Worm (Caenorhabditis elegans) whole organism, mixed stage, embryonic: ENCODE data around the gene ZK377.15.

Experiments used
- elt-1 ChIP-seq: sonication (generic microtip); optimal IDR thresholded peaks from 2 replicates; lab custom pipeline; 2017; ENCODE audit warnings: missing genetic modification characterization, mild to moderate bottlenecking, missing compliant biosample characterization, antibody characterized with exemption, moderate library complexity, borderline replicate concordance; ENCODE audit not compliant: insufficient read depth
- lsy-2 ChIP-seq: fragments of 150-350 bp; optimal IDR thresholded peaks from 2 replicates; lab custom pipeline; 2014; ENCODE audit warnings: missing biosample characterization, missing genetic modification characterization
- snpc-4 ChIP-seq: fragments of 150-350 bp; optimal IDR thresholded peaks from 2 replicates; lab custom pipeline; 2014; ENCODE audit warnings: missing biosample characterization, missing genetic modification characterization
- unc-62 ChIP-seq: fragments of 150-350 bp; optimal IDR thresholded peaks from 2 replicates; lab custom pipeline; 2014; ENCODE audit warnings: missing biosample characterization, missing genetic modification reagents, missing genetic modification characterization

DNA sequence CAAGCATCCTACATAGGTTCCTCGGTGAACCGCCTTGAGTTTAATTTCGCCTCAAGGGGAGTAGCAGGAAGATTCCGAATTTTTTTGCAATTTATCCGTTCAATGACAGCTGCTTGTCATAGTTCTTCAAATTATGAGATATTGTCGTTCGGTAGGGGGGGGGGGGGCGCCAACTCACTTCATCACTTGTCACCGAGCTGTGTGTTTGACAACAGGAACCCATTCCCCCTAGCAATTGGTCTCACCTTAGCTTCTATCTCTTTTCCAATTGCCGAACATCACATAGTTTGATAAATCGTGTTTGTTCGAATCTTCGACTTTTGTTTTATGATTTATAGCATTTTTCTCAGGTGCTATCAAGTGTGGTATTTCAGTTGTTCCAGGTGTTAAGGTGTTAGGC is 28.9 kb upstream of the ZK377.15 start:
- TF ChIP-seq unc-62 (GFP tag; lab: Kevin White, UChicago) (peak; percentile 79), snpc-4 (tag; lab: Kevin White, UChicago) (no peak), elt-1 (no peak), lsy-2 (no peak)
